Fruit fly (Drosophila melanogaster): ENCODE data around the gene Sik2.

Sik2 gene

dm6 chrX:2066259-2066658 lies 4.5 kb upstream of the Sik2 start, which contains the start of gene CG14054:
Gene CG14054, minus strand, starts transcription at chrX:2066359.
- no peak for TF ChIP-seq CG5204 (GFP tag; optimal IDR thresholded peaks at IDR 0.05)
- TF ChIP-seq ovo (GFP tag; optimal IDR thresholded peaks at IDR 0.05), result no peak
- no peak for TF ChIP-seq CG1620 (GFP tag; optimal IDR thresholded peaks at IDR 0.05)
- TF ChIP-seq tj (GFP tag; optimal IDR thresholded peaks at IDR 0.05), result no peak
- no peak for TF ChIP-seq CG11617 (GFP tag; optimal IDR thresholded peaks at IDR 0.05)
- TF ChIP-seq CG7045 (GFP tag; optimal IDR thresholded peaks at IDR 0.05), result no peak
- no peak for TF ChIP-seq Crg-1 (GFP tag; optimal IDR thresholded peaks at IDR 0.05)
- no peak for TF ChIP-seq CG7101 (tag; optimal IDR thresholded peaks at IDR 0.05)
- no peak for TF ChIP-seq Clk (GFP tag; optimal IDR thresholded peaks at IDR 0.05)
- no peak for TF ChIP-seq CG14711 (tag; optimal IDR thresholded peaks at IDR 0.05)
- no peak for TF ChIP-seq cic (GFP tag; optimal IDR thresholded peaks at IDR 0.05)
- TF ChIP-seq pad (GFP tag; optimal IDR thresholded peaks at IDR 0.05), result no peak
- TF ChIP-seq cnc (optimal IDR thresholded peaks at IDR 0.05), result no peak
- TF ChIP-seq kay (GFP tag; ENCODE audit: borderline replicate concordance), result no peak
- no peak for TF ChIP-seq bab1 (GFP tag; optimal IDR thresholded peaks at IDR 0.05)

dm6 chrX:2065073-2065472 lies 3.4 kb upstream of the Sik2 start, which contains the start of gene CG4281:
Gene CG4281, minus strand, starts transcription at chrX:2065142.
- TF ChIP-seq cnc (optimal IDR thresholded peaks at IDR 0.05), result no peak
- TF ChIP-seq Crg-1 (GFP tag; optimal IDR thresholded peaks at IDR 0.05), result peak; percentile 17
- peak; percentile 24 for TF ChIP-seq tj (GFP tag; optimal IDR thresholded peaks at IDR 0.05)
- TF ChIP-seq Clk (GFP tag; optimal IDR thresholded peaks at IDR 0.05), result no peak
- no peak for TF ChIP-seq Hr96 (GFP tag; optimal IDR thresholded peaks at IDR 0.05)
- peak; percentile 23 for TF ChIP-seq CG11617 (GFP tag; optimal IDR thresholded peaks at IDR 0.05)
- TF ChIP-seq bab1 (GFP tag; optimal IDR thresholded peaks at IDR 0.05), result peak; percentile 70
- TF ChIP-seq toe (GFP tag; optimal IDR thresholded peaks at IDR 0.05), result no peak
- peak; percentile 40 for TF ChIP-seq CG14711 (tag; optimal IDR thresholded peaks at IDR 0.05)
- TF ChIP-seq CG7101 (tag; optimal IDR thresholded peaks at IDR 0.05), result peak; percentile 13
- TF ChIP-seq Mnt (GFP tag; optimal IDR thresholded peaks at IDR 0.05), result peak; percentile 37

dm6 chrX:2061119-2061518 lies 596 bp downstream of the Sik2 start:
- TF ChIP-seq Mnt (GFP tag; optimal IDR thresholded peaks at IDR 0.05) (peak; percentile 36), Hr96 (GFP tag; optimal IDR thresholded peaks at IDR 0.05) (no peak), CG7045 (GFP tag; optimal IDR thresholded peaks at IDR 0.05) (peak; percentile 57), pad (GFP tag; optimal IDR thresholded peaks at IDR 0.05) (peak; percentile 44), CG11617 (GFP tag; optimal IDR thresholded peaks at IDR 0.05) (peak; percentile 60), CG33017 (tag; optimal IDR thresholded peaks at IDR 0.05) (no peak), kay (GFP tag; ENCODE audit: borderline replicate concordance) (no peak), CG7101 (tag; optimal IDR thresholded peaks at IDR 0.05) (peak; percentile 63), cnc (optimal IDR thresholded peaks at IDR 0.05) (no peak), CG14711 (tag; optimal IDR thresholded peaks at IDR 0.05) (peak; percentile 66), Crg-1 (GFP tag; optimal IDR thresholded peaks at IDR 0.05) (peak; percentile 7), cic (GFP tag; optimal IDR thresholded peaks at IDR 0.05) (no peak), ovo (GFP tag; optimal IDR thresholded peaks at IDR 0.05) (no peak), toe (GFP tag; optimal IDR thresholded peaks at IDR 0.05) (no peak), bab1 (GFP tag; optimal IDR thresholded peaks at IDR 0.05) (peak; percentile 19), CG5204 (GFP tag; optimal IDR thresholded peaks at IDR 0.05) (peak; percentile 60), CG12768 (GFP tag; optimal IDR thresholded peaks at IDR 0.05) (peak; percentile 63), Clk (GFP tag; optimal IDR thresholded peaks at IDR 0.05) (no peak), tj (GFP tag; optimal IDR thresholded peaks at IDR 0.05) (peak; percentile 87)

dm6 chrX:2050070-2050899 lies 11.4 kb downstream of the Sik2 start, which contains the start of gene moody:
Gene moody, minus strand, starts transcription at chrX:2050120.
- TF ChIP-seq kay (GFP tag; ENCODE audit: borderline replicate concordance) (no peak), CG7045 (GFP tag; optimal IDR thresholded peaks at IDR 0.05) (peak; percentile 93), cic (GFP tag; optimal IDR thresholded peaks at IDR 0.05) (peak; percentile 92), Hr96 (GFP tag; optimal IDR thresholded peaks at IDR 0.05) (peak; percentile 99), ovo (GFP tag; optimal IDR thresholded peaks at IDR 0.05) (peak; percentile 94), bab1 (GFP tag; optimal IDR thresholded peaks at IDR 0.05) (peak; percentile 99), Crg-1 (GFP tag; optimal IDR thresholded peaks at IDR 0.05) (peak; percentile 98), CG33017 (tag; optimal IDR thresholded peaks at IDR 0.05) (peak; percentile 95), CG12768 (GFP tag; optimal IDR thresholded peaks at IDR 0.05) (peak; percentile 97), cnc (optimal IDR thresholded peaks at IDR 0.05) (no peak), Clk (GFP tag; optimal IDR thresholded peaks at IDR 0.05) (peak; percentile 94), CG1620 (GFP tag; optimal IDR thresholded peaks at IDR 0.05) (peak; percentile 99), Mnt (GFP tag; optimal IDR thresholded peaks at IDR 0.05) (peak; percentile 96), toe (GFP tag; optimal IDR thresholded peaks at IDR 0.05) (peak; percentile 93), pad (GFP tag; optimal IDR thresholded peaks at IDR 0.05) (peak; percentile 97), CG11617 (GFP tag; optimal IDR thresholded peaks at IDR 0.05) (peak; percentile 97), tj (GFP tag; optimal IDR thresholded peaks at IDR 0.05) (peak; percentile 92), CG5204 (GFP tag; optimal IDR thresholded peaks at IDR 0.05) (peak; percentile 96), CG7101 (tag; optimal IDR thresholded peaks at IDR 0.05) (peak; percentile 98), CG14711 (tag; optimal IDR thresholded peaks at IDR 0.05) (peak; percentile 93)

dm6 chrX:2048778-2049686 lies 12.7 kb downstream of the Sik2 start:
- TF ChIP-seq Mnt (GFP tag; optimal IDR thresholded peaks at IDR 0.05), result peak; percentile 51
- TF ChIP-seq pad (GFP tag; optimal IDR thresholded peaks at IDR 0.05), result peak; percentile 19
- no peak for TF ChIP-seq CG7101 (tag; optimal IDR thresholded peaks at IDR 0.05)
- peak; percentile 70 for TF ChIP-seq kay (GFP tag; ENCODE audit: borderline replicate concordance)
- TF ChIP-seq CG12768 (GFP tag; optimal IDR thresholded peaks at IDR 0.05), result peak; percentile 27
- TF ChIP-seq cic (GFP tag; optimal IDR thresholded peaks at IDR 0.05), result peak; percentile 53

Data from whole organism, adult.